Fruit fly (Drosophila melanogaster): ENCODE measurements around the gene CG9737.

The CG9737 gene

DNA sequence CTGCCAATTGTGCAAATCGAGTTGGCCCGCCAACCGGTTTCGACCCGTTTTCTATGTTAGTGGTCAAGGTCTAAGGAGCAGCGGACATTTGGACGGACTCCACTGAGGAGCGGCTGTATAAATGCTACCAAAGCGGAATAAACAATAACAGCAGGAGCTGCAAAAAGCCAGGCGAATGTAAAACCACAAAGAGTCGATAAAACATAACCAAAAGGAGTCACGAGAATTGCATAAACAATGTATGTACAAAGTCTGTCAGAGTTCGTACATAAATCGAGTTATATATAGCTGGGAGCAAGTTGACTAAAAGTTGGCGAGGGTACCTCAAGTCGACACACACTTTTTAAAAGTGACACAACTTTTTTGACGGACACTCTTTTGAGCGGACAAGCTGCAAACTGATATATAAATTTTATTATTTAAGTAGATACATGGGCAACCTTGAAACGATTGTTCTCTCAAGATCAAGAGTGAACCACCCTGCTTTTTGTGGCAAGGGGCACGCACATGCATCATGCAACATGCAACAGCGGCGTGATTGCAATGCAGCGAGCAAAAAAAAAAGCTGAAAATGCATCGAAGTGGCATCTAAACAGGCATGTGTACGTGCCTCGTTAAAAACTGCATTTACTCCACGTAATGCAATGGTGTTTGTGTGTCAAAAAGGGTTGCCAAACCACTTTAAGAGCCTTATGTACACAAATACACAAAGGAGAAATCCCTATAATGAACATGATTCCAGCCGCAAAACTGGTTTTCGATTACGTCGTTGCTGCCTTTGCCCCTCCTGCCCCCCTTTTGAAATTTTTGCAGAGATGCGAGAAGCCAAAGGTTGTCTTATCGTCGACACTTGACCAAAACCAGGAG lies 12.4 kb upstream of the CG9737 start:
- no peak for TF ChIP-seq noc (tag; optimal IDR thresholded peaks at IDR 0.05)

DNA sequence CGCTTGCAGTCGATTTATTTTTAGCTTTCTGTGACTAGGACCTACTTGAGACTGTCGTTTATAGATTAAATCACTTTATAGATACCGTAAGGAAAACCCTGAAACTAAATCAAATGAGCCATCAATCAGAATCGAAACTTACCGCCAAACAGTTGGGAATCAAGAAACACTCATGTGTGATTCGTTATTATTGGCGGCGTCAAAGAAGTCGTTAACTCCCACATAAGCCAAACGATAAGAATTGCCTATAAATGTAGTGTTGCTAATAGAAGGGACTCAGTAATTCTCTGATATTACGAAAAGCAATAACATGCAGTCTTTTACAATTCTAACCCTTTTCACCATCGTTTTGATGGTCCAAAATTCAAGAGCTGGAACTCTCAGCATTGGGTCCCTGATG lies 9.8 kb upstream of the CG9737 start, which contains the start of gene CG18404:
Gene CG18404, plus strand, starts transcription at position 301 of the 400 bp plus-strand sequence.
- TF ChIP-seq noc (tag; optimal IDR thresholded peaks at IDR 0.05) = no peak

DNA sequence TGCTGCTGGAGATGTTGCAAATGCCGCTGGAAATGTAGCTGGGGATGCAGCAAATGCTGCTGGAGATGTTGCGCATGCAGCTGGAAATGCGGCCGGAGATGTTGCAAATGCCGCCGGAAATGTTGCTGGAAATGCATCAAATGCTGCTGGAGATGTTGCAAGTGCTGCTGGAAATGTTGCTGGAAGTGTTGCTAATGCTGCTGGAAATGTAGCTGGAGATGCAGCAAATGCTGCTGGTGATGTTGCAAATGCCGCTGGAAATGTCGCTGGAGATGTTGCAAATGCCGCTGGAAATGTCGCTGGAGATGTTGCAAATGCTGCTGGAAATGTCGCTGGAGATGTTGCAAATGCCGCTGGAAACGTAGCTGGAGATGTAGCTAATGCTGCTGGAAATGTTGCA lies 9.2 kb upstream of the CG9737 start:
- no peak for TF ChIP-seq noc (tag; optimal IDR thresholded peaks at IDR 0.05)

DNA sequence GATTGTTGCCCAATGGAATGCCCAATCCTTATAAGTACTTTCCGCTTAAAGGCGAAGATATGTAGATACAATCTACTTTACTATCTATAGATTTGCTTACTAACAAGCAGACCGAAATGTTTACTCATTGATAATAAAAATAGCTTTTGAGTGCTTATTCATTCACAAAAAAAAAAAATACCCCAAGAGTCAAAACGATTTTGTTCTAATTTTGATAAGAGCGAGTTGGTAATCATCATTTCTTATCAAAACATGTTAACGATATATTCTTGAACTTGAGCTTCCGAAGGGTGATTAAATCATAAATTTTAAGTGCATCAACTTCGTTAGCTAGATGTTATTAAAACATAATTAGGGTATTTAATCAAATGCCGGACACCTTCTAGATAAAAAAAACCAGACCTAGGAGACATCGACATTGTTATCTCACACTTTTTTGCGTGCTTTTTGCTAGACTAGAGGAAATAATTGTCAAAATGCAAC lies 7.4 kb upstream of the CG9737 start, which contains the start of gene CG9682:
Gene CG9682, plus strand, starts transcription at position 433 of the 483 bp plus-strand sequence.
- TF ChIP-seq noc (tag; optimal IDR thresholded peaks at IDR 0.05) = no peak

DNA sequence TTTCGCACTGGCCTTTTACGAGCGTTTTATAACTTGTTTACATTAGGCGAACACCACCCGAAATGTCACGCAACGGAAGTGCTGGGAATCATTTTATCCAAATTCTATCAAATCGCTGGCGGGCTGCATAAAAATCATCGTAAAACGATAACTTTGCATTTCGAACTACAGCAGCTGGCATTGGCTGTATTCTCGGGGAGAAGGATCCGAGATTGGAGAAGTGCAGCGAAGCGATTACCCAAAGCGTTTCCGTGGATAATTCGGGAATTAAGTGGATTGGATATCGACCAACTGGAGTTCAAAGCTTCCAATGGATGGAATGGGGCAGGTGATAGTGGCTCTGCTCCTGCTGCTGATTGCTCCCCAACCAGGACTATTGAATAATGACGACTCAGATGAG lies 6.2 kb upstream of the CG9737 start, which contains the start of gene CG34299:
Gene CG34299, plus strand, starts transcription at position 301 of the 400 bp plus-strand sequence.
- TF ChIP-seq noc (tag; optimal IDR thresholded peaks at IDR 0.05) = no peak

DNA sequence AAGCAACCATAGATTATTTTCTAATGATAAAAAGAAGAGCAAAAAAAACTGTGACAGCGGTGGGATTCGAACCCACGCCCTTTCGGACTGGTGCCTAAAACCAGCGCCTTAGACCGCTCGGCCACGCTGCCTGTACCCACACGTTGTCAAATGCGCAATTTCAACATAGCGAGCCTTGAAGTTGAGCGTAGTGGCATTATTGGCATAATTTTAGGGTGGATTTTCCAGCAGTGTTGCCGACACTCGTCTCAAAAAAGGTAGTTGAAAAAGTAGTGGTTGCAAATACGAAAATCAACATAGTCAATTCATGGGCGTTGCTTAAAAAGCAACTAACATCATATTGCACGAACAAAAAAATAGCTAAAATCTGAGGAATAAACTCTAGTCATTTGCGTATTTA lies 5.5 kb upstream of the CG9737 start:
- TF ChIP-seq noc (tag; optimal IDR thresholded peaks at IDR 0.05) = no peak

DNA sequence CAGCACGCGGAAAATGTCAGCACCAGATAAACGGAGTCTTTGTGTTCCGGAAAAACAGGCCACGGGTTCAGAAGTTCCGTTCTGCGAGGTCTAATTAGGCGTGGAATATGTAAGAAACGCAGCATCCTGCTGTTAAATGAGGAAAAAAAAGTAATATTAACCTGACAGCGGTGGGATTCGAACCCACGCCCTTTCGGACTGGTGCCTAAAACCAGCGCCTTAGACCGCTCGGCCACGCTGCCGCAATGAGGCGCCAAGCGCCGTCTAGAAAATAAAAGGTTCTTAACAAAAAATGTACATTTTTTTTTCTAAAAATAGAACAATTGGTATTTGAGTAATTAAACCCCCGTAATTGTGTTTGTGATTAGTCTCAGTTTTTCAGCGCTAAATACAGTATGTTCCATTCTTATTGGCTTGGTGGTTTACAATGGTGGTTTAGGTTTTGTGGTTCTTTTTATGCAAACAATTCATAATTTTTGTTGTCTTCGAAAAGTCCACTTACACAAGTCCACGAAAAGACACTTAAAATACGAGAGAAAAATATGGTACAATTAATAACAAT lies 4.8 kb upstream of the CG9737 start:
- peak; percentile 48 for TF ChIP-seq noc (tag; optimal IDR thresholded peaks at IDR 0.05)

DNA sequence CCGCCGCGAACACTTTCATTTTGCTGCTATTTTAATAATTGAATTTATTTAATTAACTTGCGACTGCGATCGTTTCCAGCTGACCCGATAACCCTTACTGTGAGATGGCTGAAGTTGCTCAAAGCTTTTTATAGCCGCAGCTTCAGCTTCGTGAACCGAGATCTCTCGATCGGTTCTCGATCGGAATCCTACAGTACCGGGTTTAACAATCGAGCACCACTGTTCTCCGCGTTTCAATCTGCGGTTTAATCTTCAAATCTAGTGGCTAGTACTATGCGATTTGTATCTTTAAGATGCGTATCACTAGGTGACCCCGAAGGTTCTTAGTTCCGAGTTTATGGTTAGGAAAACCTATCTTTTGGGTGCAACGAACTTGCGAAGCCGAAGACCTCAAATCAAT lies 3.5 kb upstream of the CG9737 start, which contains the start of gene CG9733:
Gene CG9733, minus strand, starts transcription at position 101 of the 400 bp plus-strand sequence.
- TF ChIP-seq noc (tag; optimal IDR thresholded peaks at IDR 0.05) = no peak

DNA sequence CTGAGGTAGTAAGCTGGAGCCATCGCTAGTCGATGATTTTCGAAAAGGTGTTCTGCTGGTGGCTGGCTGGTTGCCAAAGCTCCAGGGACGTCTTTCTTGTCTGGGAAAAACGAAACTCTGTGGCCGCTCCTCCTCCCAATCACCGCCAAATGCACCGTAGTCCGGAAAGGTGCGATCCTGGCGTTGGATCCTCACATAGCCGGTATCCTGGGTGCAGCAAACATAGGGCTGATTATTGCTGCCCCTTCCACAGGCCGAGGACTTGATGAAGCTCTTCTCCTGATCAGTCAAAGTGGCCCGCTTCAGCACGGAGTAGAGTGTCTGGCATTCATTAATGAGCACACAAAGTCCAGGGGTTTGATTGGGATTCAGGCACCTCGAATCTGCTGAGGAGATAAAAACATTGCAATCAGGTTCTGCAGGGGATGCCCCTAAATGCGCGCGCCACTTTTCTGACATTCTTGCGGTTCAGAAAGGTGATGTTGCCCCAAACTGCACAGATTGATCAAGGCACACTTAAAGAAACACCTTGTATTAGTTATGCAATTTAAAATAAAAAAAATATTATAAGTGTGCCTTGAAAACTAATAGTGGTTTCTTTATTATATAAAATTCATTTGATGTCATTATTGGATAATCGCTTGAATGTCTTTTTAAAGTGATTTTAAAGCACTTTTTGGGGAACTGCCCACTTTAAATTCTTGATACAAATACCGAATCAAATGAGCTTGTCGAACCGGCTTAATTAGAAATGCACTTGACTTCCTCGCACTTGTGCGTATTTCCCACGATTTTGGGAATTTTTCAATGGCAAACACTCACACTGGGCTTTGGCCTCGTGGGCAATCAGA lies 2.9 kb upstream of the CG9737 start:
- no peak for TF ChIP-seq noc (tag; optimal IDR thresholded peaks at IDR 0.05)

DNA sequence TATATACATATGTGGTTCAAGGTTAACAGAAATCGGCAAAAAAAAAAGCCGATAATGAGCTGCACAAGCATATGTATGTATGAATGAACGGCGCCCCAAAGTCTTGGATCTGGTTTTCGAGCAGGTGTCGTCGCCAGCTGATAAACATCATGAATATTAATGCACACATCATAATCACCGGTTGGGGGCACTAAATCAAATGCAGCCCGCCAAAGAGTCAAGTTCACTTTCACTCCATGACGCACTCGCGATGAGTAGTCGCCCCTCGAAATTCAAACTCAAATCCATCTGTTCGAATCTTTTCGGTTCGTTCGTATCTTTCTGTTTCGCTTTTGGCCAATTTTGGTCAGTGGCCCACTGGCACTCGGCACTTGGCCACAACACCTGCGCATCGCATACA lies 2.9 kb downstream of the CG9737 start:
- TF ChIP-seq noc (tag; optimal IDR thresholded peaks at IDR 0.05) = no peak

DNA sequence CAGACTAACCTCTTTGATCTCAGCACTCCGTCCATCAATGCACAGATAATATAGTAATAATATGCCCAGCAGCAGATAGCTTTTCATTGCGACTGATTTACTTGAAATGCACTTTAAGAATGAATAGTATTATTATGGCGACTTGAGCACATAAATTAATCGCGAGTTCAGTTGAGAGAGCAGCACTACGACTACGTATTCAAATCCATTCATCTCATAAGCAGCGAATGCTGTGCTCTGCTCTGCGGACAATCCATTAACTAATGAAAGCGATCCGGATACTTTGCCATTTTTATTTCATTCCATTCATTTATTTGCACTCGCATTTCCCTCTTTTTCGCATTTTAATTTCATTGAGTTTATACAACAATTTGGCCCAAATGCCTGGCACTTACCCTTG lies 5.5 kb downstream of the CG9737 start, which contains the start of gene CG43448:
Gene CG43448, minus strand, starts transcription at position 101 of the 400 bp plus-strand sequence.
- no peak for TF ChIP-seq noc (tag; optimal IDR thresholded peaks at IDR 0.05)

DNA sequence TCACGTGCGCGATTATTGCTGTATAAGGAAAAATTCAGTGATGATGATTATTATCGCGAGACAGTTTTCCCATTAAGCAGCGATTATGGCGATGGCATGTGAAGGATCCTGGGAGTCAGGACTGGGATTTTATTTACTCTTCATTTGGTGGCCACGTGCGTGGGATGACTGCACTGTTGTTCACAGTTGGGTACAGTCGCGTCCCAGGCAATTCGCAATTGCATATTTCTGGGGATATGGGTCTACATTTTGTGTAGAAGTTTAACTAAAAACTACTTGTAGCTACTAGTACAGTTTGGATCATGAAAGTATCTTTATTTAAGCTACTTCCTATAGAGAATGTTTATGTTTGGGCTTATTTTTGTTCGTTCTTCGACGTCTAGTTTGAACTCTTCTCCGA lies 6.1 kb downstream of the CG9737 start:
- no peak for TF ChIP-seq noc (tag; optimal IDR thresholded peaks at IDR 0.05)

DNA sequence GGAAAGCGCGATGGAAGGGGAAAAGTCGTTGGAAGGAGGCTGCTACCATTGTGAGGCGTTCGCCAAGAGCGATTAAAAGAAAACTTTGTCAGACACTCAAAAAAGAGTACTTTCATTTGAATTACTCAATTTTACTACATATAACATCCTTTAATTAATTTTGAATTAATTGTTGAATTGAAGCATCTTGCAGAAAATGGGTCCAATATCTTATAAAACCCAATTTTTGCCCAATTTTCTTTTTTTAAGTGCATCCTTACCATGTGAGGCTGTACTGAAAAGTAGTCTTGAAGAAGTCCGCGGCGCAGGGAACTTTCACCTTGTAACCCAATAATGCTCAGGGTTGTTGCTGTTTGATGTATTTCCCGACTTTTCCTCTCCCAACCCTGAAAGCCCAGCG lies 7.9 kb downstream of the CG9737 start:
- TF ChIP-seq noc (tag; optimal IDR thresholded peaks at IDR 0.05) = no peak

DNA sequence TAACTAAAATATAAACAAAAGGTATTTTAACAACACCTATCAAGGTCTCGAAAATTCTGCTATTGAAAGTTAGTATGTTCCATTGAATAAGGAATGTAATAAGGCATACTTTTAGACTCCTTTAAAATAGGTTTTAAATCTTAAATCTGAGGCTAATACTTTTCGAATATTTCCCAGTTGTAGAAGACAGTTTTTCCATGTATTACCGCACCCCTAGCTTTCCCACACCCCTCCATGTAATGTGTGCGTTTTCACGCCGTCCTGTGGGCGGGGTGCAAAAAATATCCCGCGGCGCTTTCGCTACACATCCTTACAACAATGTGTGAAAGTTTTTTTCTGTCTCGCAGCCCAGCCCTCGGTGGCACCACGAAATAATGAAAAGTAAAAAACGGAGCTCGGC lies 18.5 kb downstream of the CG9737 start:
- TF ChIP-seq noc (tag; optimal IDR thresholded peaks at IDR 0.05) = no peak

DNA sequence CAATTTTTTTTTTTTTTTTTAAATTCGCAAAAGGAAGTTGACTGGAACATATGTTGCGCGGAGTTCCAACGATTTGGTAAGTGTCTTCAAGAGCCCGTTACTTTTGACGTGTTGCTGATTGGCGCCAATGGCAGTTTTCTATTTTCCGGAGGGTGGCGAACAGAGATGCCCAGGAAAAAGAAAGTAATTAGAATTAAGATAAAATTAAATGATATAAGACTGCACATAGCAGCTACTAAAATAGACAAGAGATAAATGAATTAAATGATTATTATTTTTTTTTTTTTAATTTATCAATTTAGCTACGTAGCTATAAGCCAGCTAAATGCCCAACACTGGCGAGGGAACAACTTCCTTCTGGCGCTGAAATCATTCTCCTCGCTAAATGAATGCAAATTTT lies 20.9 kb downstream of the CG9737 start:
- no peak for TF ChIP-seq noc (tag; optimal IDR thresholded peaks at IDR 0.05)

DNA sequence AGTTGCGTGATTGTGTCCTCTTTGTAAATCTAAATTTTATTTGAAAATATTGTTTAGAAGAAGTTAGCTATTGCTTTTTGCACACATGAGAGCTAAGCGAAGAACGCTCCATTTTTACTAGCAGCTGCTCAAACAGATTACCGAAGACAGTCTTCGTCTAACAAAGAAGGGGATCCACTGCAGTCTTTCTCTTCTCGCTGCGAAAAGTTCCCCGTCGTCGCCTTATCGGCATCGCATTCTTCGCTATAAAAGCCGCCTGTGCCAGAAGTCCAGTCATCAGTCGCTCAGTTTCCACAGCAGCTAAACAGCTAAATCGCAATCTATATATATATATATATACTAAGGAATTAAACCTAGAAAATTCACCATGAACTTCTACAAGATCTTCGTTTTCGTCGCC lies 26.9 kb downstream of the CG9737 start, which contains the start of gene CecC:
Gene CecC, plus strand, starts transcription at position 275 of the 400 bp plus-strand sequence.
- no peak for TF ChIP-seq noc (tag; optimal IDR thresholded peaks at IDR 0.05)
